Fruit fly (Drosophila melanogaster): ENCODE data around the gene Trx2.

The Trx2 gene

DNA sequence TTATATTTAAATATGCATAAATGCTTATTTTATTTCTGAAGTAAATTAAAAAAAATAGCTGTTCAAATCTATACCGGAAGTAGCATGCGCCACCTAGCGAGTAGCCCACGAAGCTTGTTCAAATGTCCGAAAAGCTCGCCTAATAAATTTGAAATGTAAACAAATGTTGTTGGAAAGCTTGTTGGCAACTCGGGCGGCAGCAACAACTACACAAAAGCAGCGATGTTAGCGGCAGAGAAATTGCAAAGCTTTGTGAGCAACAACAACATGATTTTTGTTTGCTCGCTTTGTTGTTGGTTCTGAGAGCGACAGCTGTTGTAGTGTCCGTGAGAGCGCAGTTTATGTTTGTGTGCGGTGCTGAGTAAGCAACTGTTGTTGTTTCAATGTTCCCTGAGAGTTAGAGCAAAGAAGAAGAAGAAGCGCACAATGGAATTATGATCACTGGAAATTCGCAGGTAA lies 45.5 kb upstream of the Trx2 start (continued):
- TF ChIP-seq sob (GFP tag; IDR thresholded peaks at IDR 0.05) (peak; percentile 97), Lim3 (GFP tag; IDR thresholded peaks at IDR 0.05) (peak; percentile 58; the same call in 1 of the 2 replicates), BtbVII (GFP tag; optimal IDR thresholded peaks at IDR 0.05) (peak; percentile 100), CG9609 (GFP tag; optimal IDR thresholded peaks at IDR 0.05) (peak; percentile 88), ato (GFP tag; IDR thresholded peaks at IDR 0.05; ENCODE audit: partially characterized antibody) (no peak), E2f1 (GFP tag; IDR thresholded peaks at IDR 0.05) (peak; percentile 95), zen2 (GFP tag; IDR thresholded peaks at IDR 0.05; ENCODE audit: partially characterized antibody) (no peak), CG1024 (GFP tag; IDR thresholded peaks at IDR 0.05) (peak; percentile 95), CG14965 (GFP tag; optimal IDR thresholded peaks at IDR 0.05; ENCODE audit: borderline replicate concordance) (peak; percentile 86), ase (GFP tag; IDR thresholded peaks at IDR 0.05) (peak; percentile 96), esg (GFP tag; conservative IDR thresholded peaks at IDR 0.05) (peak; percentile 64), gt (GFP tag; IDR thresholded peaks at IDR 0.05) (peak; percentile 72), CG14014 (GFP tag; IDR thresholded peaks at IDR 0.05) (peak; percentile 96), Bteb2 (GFP tag; optimal IDR thresholded peaks at IDR 0.05) (peak; percentile 96), NC2α (GFP tag; optimal IDR thresholded peaks at IDR 0.05) (peak; percentile 94), Nf-YC (tag; optimal IDR thresholded peaks at IDR 0.05) (peak; percentile 88), CG11247 (GFP tag; IDR thresholded peaks at IDR 0.05) (peak; percentile 97), ranshi (GFP tag; IDR thresholded peaks at IDR 0.05) (peak; percentile 96), cas (GFP tag; IDR thresholded peaks at IDR 0.05) (peak; percentile 77), CG15011 (GFP tag; optimal IDR thresholded peaks at IDR 0.05) (peak; percentile 99), CG10431 (GFP tag; optimal IDR thresholded peaks at IDR 0.05) (peak; percentile 99), Ets97D (GFP tag; optimal IDR thresholded peaks at IDR 0.05) (peak; percentile 100), CG15269 (tag; optimal IDR thresholded peaks at IDR 0.05) (peak; percentile 98), B-H1 (GFP tag; IDR thresholded peaks at IDR 0.05) (peak; percentile 90; the same call in 2 of the 3 replicates), CG11398 (GFP tag; optimal IDR thresholded peaks at IDR 0.05) (peak; percentile 97), CG11695 (GFP tag; IDR thresholded peaks at IDR 0.05) (peak; percentile 94), danr (GFP tag; IDR thresholded peaks at IDR 0.05) (peak; percentile 75; the same call in 1 of the 2 replicates), Atf3 (GFP tag; optimal IDR thresholded peaks at IDR 0.05) (peak; percentile 88), Sox100B (GFP tag; optimal IDR thresholded peaks at IDR 0.05) (peak; percentile 98), ro (GFP tag; IDR thresholded peaks at IDR 0.05) (peak; percentile 72; the same call in 1 of the 2 replicates), fu2 (GFP tag; optimal IDR thresholded peaks at IDR 0.05) (peak; percentile 84), Rfx (GFP tag; IDR thresholded peaks at IDR 0.05) (peak; percentile 98), luna (GFP tag; optimal IDR thresholded peaks at IDR 0.05) (peak; percentile 95), CG2875 (GFP tag; optimal IDR thresholded peaks at IDR 0.05) (peak; percentile 99), nerfin-2 (GFP tag; IDR thresholded peaks at IDR 0.05; ENCODE audit: partially characterized antibody) (no peak), CG15601 (tag; optimal IDR thresholded peaks at IDR 0.05) (peak; percentile 97), CG4854 (GFP tag; optimal IDR thresholded peaks at IDR 0.05) (peak; percentile 97), pros (GFP tag; optimal IDR thresholded peaks at IDR 0.05) (no peak), CG15479 (GFP tag; optimal IDR thresholded peaks at IDR 0.05) (peak; percentile 22), CkIIα-i1 (GFP tag; IDR thresholded peaks at IDR 0.05) (peak; percentile 82; the same call in 1 of the 2 replicates), bigmax (GFP tag; optimal IDR thresholded peaks at IDR 0.05) (peak; percentile 93), ssp (GFP tag; IDR thresholded peaks at IDR 0.05) (peak; percentile 75), D (optimal IDR thresholded peaks at IDR 0.05) (no peak), D (GFP tag; optimal IDR thresholded peaks at IDR 0.05) (peak; percentile 96), twi (tag; optimal IDR thresholded peaks at IDR 0.05) (peak; percentile 87), CG31388 (GFP tag; optimal IDR thresholded peaks at IDR 0.05) (peak; percentile 81), zfh1 (GFP tag; IDR thresholded peaks at IDR 0.05) (peak; percentile 95), CG4404 (GFP tag; IDR thresholded peaks at IDR 0.05) (no peak), CG12104 (GFP tag; optimal IDR thresholded peaks at IDR 0.05) (peak; percentile 98), CG30431 (GFP tag; optimal IDR thresholded peaks at IDR 0.05) (peak; percentile 90), repo (GFP tag; optimal IDR thresholded peaks at IDR 0.05) (peak; percentile 94), Vsx1 (GFP tag; optimal IDR thresholded peaks at IDR 0.05) (peak; percentile 99)
